Fruit fly (Drosophila melanogaster) whole organism, embryonic: ENCODE results near the gene Pfas.
A peak's percentile ranks its signal among the peaks of the same experiment; 100 is the strongest.

Source experiments
- Atf6 ChIP-seq: fragments of 200-800 bp; sonication (Bioruptor generic); IDR thresholded peaks from 2 replicates; pipeline ENCODE4 v1.3.6; 2022; ENCODE audit warnings: missing biosample characterization, missing genetic modification characterization
- CG10462 ChIP-seq: fragments of 200-800 bp; sonication (Bioruptor generic); optimal IDR thresholded peaks from 2 replicates; lab custom pipeline; 2016; ENCODE audit warnings: missing biosample characterization, missing genetic modification characterization
- CG10543 ChIP-seq: fragments of 200-800 bp; sonication (Bioruptor generic); optimal IDR thresholded peaks from 3 replicates; lab custom pipeline; 2017; ENCODE audit warnings: missing biosample characterization, mild to moderate bottlenecking, missing genetic modification characterization, moderate library complexity
- CG11093 ChIP-seq: fragments of 200-800 bp; sonication (Bioruptor generic); IDR thresholded peaks from 3 replicates; pipeline ENCODE4 v1.3.6; 2022; ENCODE audit warnings: missing biosample characterization, missing genetic modification characterization
- CG11504 ChIP-seq: fragments of 200-800 bp; sonication (Bioruptor generic); optimal IDR thresholded peaks from 3 replicates; lab custom pipeline; 2019; ENCODE audit warnings: missing biosample characterization, mild to moderate bottlenecking, missing genetic modification characterization, moderate library complexity
- CG12155 ChIP-seq: fragments of 200-800 bp; sonication (Bioruptor generic); optimal IDR thresholded peaks from 3 replicates; lab custom pipeline; 2016; ENCODE audit warnings: missing biosample characterization, missing genetic modification characterization
- CG12391 ChIP-seq: fragments of 200-800 bp; sonication (Bioruptor generic); optimal IDR thresholded peaks from 3 replicates; lab custom pipeline; 2018; ENCODE audit warnings: missing biosample characterization, mild to moderate bottlenecking, missing genetic modification characterization, moderate library complexity
- CG12744 ChIP-seq: fragments of 200-800 bp; sonication (Bioruptor generic); optimal IDR thresholded peaks from 2 replicates; lab custom pipeline; 2016; ENCODE audit warnings: missing biosample characterization, missing genetic modification characterization
- CG12769 ChIP-seq: fragments of 200-800 bp; sonication (Bioruptor generic); optimal IDR thresholded peaks from 2 replicates; lab custom pipeline; 2019; ENCODE audit warnings: missing biosample characterization, mild to moderate bottlenecking, missing genetic modification characterization, moderate library complexity
- CG13624 ChIP-seq: fragments of 200-800 bp; sonication (Bioruptor generic); optimal IDR thresholded peaks from 2 replicates; lab custom pipeline; 2016; ENCODE audit warnings: missing biosample characterization, missing genetic modification characterization
- CG17328 ChIP-seq: fragments of 200-800 bp; sonication (Bioruptor generic); IDR thresholded peaks from 2 replicates; pipeline ENCODE4 v1.3.6; 2022; ENCODE audit warnings: missing biosample characterization, missing genetic modification characterization
- CG17361 ChIP-seq: fragments of 200-800 bp; sonication (Bioruptor generic); IDR thresholded peaks from 3 replicates; pipeline ENCODE4 v1.3.6; 2022; ENCODE audit warnings: missing biosample characterization, missing genetic modification characterization
- CG1792 ChIP-seq: fragments of 200-800 bp; sonication (Bioruptor generic); optimal IDR thresholded peaks from 2 replicates; lab custom pipeline; 2016; ENCODE audit warnings: missing biosample characterization, missing genetic modification characterization
- CG18262 ChIP-seq: fragments of 200-800 bp; optimal IDR thresholded peaks from 3 replicates; lab custom pipeline; 2019; ENCODE audit warnings: missing biosample characterization, mild to moderate bottlenecking, missing genetic modification characterization, moderate library complexity
- CG32767 ChIP-seq: fragments of 200-800 bp; sonication (Bioruptor generic); IDR thresholded peaks from 2 replicates; pipeline ENCODE4 v1.3.6; 2022; ENCODE audit warnings: missing biosample characterization, missing genetic modification characterization
- CG4707 ChIP-seq: fragments of 200-800 bp; sonication (Bioruptor generic); optimal IDR thresholded peaks from 2 replicates; lab custom pipeline; 2018; ENCODE audit warnings: missing biosample characterization, mild to moderate bottlenecking, missing genetic modification characterization, moderate library complexity
- CG7357 ChIP-seq: fragments of 200-800 bp; sonication (Bioruptor generic); IDR thresholded peaks from 3 replicates; pipeline ENCODE4 v1.3.6; 2022; ENCODE audit warnings: missing biosample characterization, missing genetic modification characterization
- CG8290 ChIP-seq, 3 experiments: fragments of 200-800 bp; sonication (Bioruptor generic); optimal IDR thresholded peaks; 2 replicates each; lab custom pipeline; 2016 to 2019; ENCODE audit warnings: missing biosample characterization in 3 of 3, missing genetic modification characterization in 3 of 3, mild to moderate bottlenecking in 2 of 3, moderate library complexity in 1 of 3
- CG8765 ChIP-seq: fragments of 200-800 bp; sonication (Bioruptor generic); IDR thresholded peaks from 2 replicates; pipeline ENCODE4 v1.3.6; 2022; ENCODE audit warnings: missing biosample characterization, missing genetic modification characterization
- CG9932 ChIP-seq: fragments of 200-800 bp; sonication (Bioruptor generic); IDR thresholded peaks from 2 replicates; pipeline ENCODE4 v1.3.6; 2022; ENCODE audit warnings: missing biosample characterization, missing genetic modification characterization
- Dbx ChIP-seq: fragments of 200-800 bp; sonication (Bioruptor generic); IDR thresholded peaks from 3 replicates; pipeline ENCODE4 v1.3.6; 2022; ENCODE audit warnings: missing biosample characterization, missing genetic modification characterization
- Fer1 ChIP-seq: fragments of 200-800 bp; sonication (Bioruptor generic); optimal IDR thresholded peaks from 2 replicates; lab custom pipeline; 2017; ENCODE audit warnings: missing biosample characterization, mild to moderate bottlenecking, missing genetic modification characterization
- Hmr ChIP-seq: fragments of 200-800 bp; sonication (Bioruptor generic); optimal IDR thresholded peaks from 3 replicates; lab custom pipeline; 2017; ENCODE audit warnings: mild to moderate bottlenecking, missing biosample characterization, missing genetic modification reagents, missing genetic modification characterization
- Opbp ChIP-seq: fragments of 200-800 bp; sonication (Bioruptor generic); IDR thresholded peaks from 3 replicates; pipeline ENCODE4 v1.3.6; 2022; ENCODE audit warnings: missing biosample characterization, missing genetic modification characterization; ENCODE audit not compliant: partially characterized antibody
- PHDP ChIP-seq: fragments of 200-800 bp; sonication (Bioruptor generic); optimal IDR thresholded peaks from 3 replicates; lab custom pipeline; 2018; ENCODE audit warnings: missing biosample characterization, mild to moderate bottlenecking, missing genetic modification characterization, moderate library complexity
- Rfx ChIP-seq: fragments of 200-800 bp; sonication (Bioruptor generic); IDR thresholded peaks from 2 replicates; pipeline ENCODE4 v1.3.6; 2022; ENCODE audit warnings: missing biosample characterization, missing genetic modification characterization
- Sox102F ChIP-seq: fragments of 200-800 bp; sonication (Bioruptor generic); optimal IDR thresholded peaks from 2 replicates; lab custom pipeline; 2018; ENCODE audit warnings: missing biosample characterization, mild to moderate bottlenecking, missing genetic modification characterization, moderate library complexity
- abd-A ChIP-seq: fragments of 200-800 bp; sonication (Bioruptor generic); optimal IDR thresholded peaks from 3 replicates; lab custom pipeline; 2019; ENCODE audit warnings: missing biosample characterization, mild to moderate bottlenecking, missing genetic modification characterization, moderate library complexity
- bcd ChIP-seq: fragments of 200-800 bp; sonication (Bioruptor generic); optimal IDR thresholded peaks from 2 replicates; lab custom pipeline; 2017; ENCODE audit warnings: missing biosample characterization, mild to moderate bottlenecking, missing genetic modification characterization
- cas ChIP-seq: fragments of 200-800 bp; sonication (Bioruptor generic); IDR thresholded peaks from 2 replicates; pipeline ENCODE4 v1.3.6; 2022; ENCODE audit warnings: missing biosample characterization, missing genetic modification characterization
- caup ChIP-seq: fragments of 200-800 bp; sonication (Bioruptor generic); optimal IDR thresholded peaks from 3 replicates; lab custom pipeline; 2017; ENCODE audit warnings: missing biosample characterization, mild to moderate bottlenecking, missing genetic modification characterization, moderate library complexity; ENCODE audit not compliant: severe bottlenecking
- chinmo ChIP-seq: fragments of 200-800 bp; sonication (Bioruptor generic); IDR thresholded peaks from 4 replicates; pipeline ENCODE4 v1.3.6; 2022; ENCODE audit warnings: missing biosample characterization, missing genetic modification characterization; ENCODE audit not compliant: partially characterized antibody
- cwo ChIP-seq: fragments of 200-800 bp; sonication (Bioruptor generic); optimal IDR thresholded peaks from 3 replicates; lab custom pipeline; 2017; ENCODE audit warnings: missing biosample characterization, missing genetic modification characterization, mild to moderate bottlenecking, moderate library complexity, missing genetic modification reagents
- emc ChIP-seq: fragments of 200-800 bp; sonication (Bioruptor generic); optimal IDR thresholded peaks from 2 replicates; lab custom pipeline; 2016; ENCODE audit warnings: missing biosample characterization, missing genetic modification characterization
- esg ChIP-seq: fragments of 200-800 bp; sonication (Bioruptor generic); conservative IDR thresholded peaks from 2 replicates; pipeline ENCODE4 v1.3.6; 2022; ENCODE audit warnings: missing biosample characterization, missing genetic modification characterization
- exex ChIP-seq: fragments of 200-800 bp; sonication (Bioruptor generic); optimal IDR thresholded peaks from 4 replicates; lab custom pipeline; 2018; ENCODE audit warnings: missing biosample characterization, mild to moderate bottlenecking, missing genetic modification characterization, moderate library complexity
- gem ChIP-seq: fragments of 200-800 bp; sonication (Bioruptor generic); optimal IDR thresholded peaks from 2 replicates; lab custom pipeline; 2019; ENCODE audit warnings: missing biosample characterization, mild to moderate bottlenecking, missing genetic modification characterization, moderate library complexity
- gt ChIP-seq: fragments of 200-800 bp; sonication (Bioruptor generic); IDR thresholded peaks from 2 replicates; pipeline ENCODE4 v1.3.6; 2022; ENCODE audit warnings: missing biosample characterization, missing genetic modification characterization
- hbn ChIP-seq: fragments of 200-800 bp; sonication (Bioruptor generic); IDR thresholded peaks from 2 replicates; pipeline ENCODE4 v1.3.6; 2022; ENCODE audit warnings: missing biosample characterization, missing genetic modification characterization; ENCODE audit not compliant: partially characterized antibody
- ind ChIP-seq: fragments of 200-800 bp; sonication (Bioruptor generic); optimal IDR thresholded peaks from 3 replicates; lab custom pipeline; 2016; ENCODE audit warnings: missing biosample characterization, missing genetic modification characterization
- pita ChIP-seq: fragments of 200-800 bp; sonication (Bioruptor generic); optimal IDR thresholded peaks from 2 replicates; lab custom pipeline; 2017; ENCODE audit warnings: missing biosample characterization, mild to moderate bottlenecking, missing genetic modification characterization
- psq ChIP-seq: fragments of 200-800 bp; sonication (Bioruptor generic); optimal IDR thresholded peaks from 2 replicates; lab custom pipeline; 2017; ENCODE audit warnings: missing biosample characterization, missing genetic modification characterization
- salm ChIP-seq: fragments of 200-800 bp; sonication (Bioruptor generic); optimal IDR thresholded peaks from 2 replicates; lab custom pipeline; 2018; ENCODE audit warnings: missing biosample characterization, mild to moderate bottlenecking, missing genetic modification characterization
- sd ChIP-seq: fragments of 200-800 bp; sonication (Bioruptor generic); optimal IDR thresholded peaks from 3 replicates; lab custom pipeline; 2018; ENCODE audit warnings: missing biosample characterization, mild to moderate bottlenecking, missing genetic modification characterization, moderate library complexity
- sna ChIP-seq: fragments of 200-800 bp; sonication (Bioruptor generic); IDR thresholded peaks from 2 replicates; pipeline ENCODE4 v1.3.6; 2022; ENCODE audit warnings: missing biosample characterization, missing genetic modification characterization; ENCODE audit not compliant: partially characterized antibody
- sug ChIP-seq: fragments of 200-800 bp; optimal IDR thresholded peaks from 2 replicates; lab custom pipeline; 2019; ENCODE audit warnings: missing biosample characterization, mild to moderate bottlenecking, missing genetic modification characterization, moderate library complexity
- zf30C ChIP-seq: fragments of 200-800 bp; sonication (Bioruptor generic); optimal IDR thresholded peaks from 3 replicates; lab custom pipeline; 2018; ENCODE audit warnings: missing biosample characterization, mild to moderate bottlenecking, missing genetic modification characterization

The Pfas gene

DNA sequence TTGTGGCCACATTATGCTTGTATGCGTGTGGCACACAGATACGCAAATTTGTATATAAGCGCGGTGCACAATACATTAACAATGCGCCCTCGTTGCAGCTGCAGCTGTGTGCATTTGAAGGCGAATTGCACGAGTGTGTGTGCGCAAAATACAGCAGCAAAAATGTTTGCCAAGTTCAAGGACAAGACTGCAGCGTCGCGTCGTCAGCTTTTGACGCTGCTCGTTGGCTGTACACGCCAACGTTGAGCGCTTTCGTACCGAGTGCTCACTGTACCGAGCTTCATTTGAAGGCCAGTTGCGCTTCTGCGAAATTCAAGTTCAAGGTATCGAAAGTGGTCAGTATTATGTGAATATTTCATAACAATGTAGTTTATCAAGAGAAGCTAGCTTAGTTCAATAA lies 40.9 kb upstream of the Pfas start (continued):
- TF ChIP-seq emc (GFP tag; lab: Kevin White, UChicago) (no peak), gem (tag; lab: Kevin White, UChicago) (no peak), hbn (GFP tag; lab: Robert Waterston, UW) (no peak)

dm6 chr2L:6085733-6086317 lies 40.0 kb upstream of the Pfas start:
- TF ChIP-seq CG17328 (GFP tag; lab: Robert Waterston, UW) (no peak), CG12391 (tag; lab: Kevin White, UChicago) (no peak), Hmr (GFP tag; lab: Kevin White, UChicago) (peak; percentile 40), CG8765 (GFP tag; lab: Robert Waterston, UW) (no peak), CG9932 (GFP tag; lab: Robert Waterston, UW) (peak; percentile 59; the same call in 1 of the 2 replicates), cwo (GFP tag; lab: Kevin White, UChicago) (peak; percentile 60), CG10462 (GFP tag; lab: Kevin White, UChicago) (no peak), CG10543 (GFP tag; lab: Kevin White, UChicago) (peak; percentile 90), Dbx (GFP tag; lab: Robert Waterston, UW) (peak; percentile 50; the same call in 2 of the 3 replicates), CG13624 (peak; percentile 20), CG12744 (GFP tag; lab: Kevin White, UChicago) (no peak), Fer1 (peak; percentile 31), CG12155 (GFP tag; lab: Kevin White, UChicago) (peak; percentile 23), bcd (GFP tag; lab: Kevin White, UChicago) (no peak), CG32767 (peak; percentile 83), salm (tag; lab: Kevin White, UChicago) (no peak), CG8290 (GFP tag; optimal IDR thresholded peaks at IDR 0.05; lab: Kevin White, UChicago) (no peak), CG8290 (tag; optimal IDR thresholded peaks at IDR 0.05; lab: Kevin White, UChicago) (peak in 1 of 2 experiments; percentile 10), abd-A (tag; lab: Kevin White, UChicago) (peak; percentile 93), CG4707 (GFP tag; lab: Kevin White, UChicago) (no peak), Rfx (GFP tag; lab: Robert Waterston, UW) (peak; percentile 36; the same call in 1 of the 2 replicates), zf30C (GFP tag; lab: Kevin White, UChicago) (no peak), gt (GFP tag; lab: Robert Waterston, UW) (no peak), Atf6 (peak; percentile 13; the same call in 1 of the 2 replicates), psq (no peak), CG18262 (tag; lab: Kevin White, UChicago) (no peak), chinmo (GFP tag; lab: Robert Waterston, UW) (peak; percentile 90; the same call in 3 of the 4 replicates), sug (tag; lab: Kevin White, UChicago) (peak; percentile 41), cas (GFP tag; lab: Robert Waterston, UW) (0 out of 2 replicates have a peak, but pooled peaks have one; percentile 9), Opbp (no peak), caup (GFP tag; lab: Kevin White, UChicago) (peak; percentile 23), CG11093 (GFP tag; lab: Robert Waterston, UW) (no peak), CG12769 (tag; lab: Kevin White, UChicago) (peak; percentile 36), sd (peak; percentile 83), exex (tag; lab: Kevin White, UChicago) (peak; percentile 42), sna (GFP tag; lab: Robert Waterston, UW) (no peak), esg (no peak), CG11504 (no peak), pita (GFP tag; lab: Kevin White, UChicago) (no peak), Sox102F (GFP tag; lab: Kevin White, UChicago) (no peak), PHDP (tag; lab: Kevin White, UChicago) (no peak), CG17361 (GFP tag; lab: Robert Waterston, UW) (no peak), ind (GFP tag; lab: Kevin White, UChicago) (no peak), CG7357 (GFP tag; lab: Robert Waterston, UW) (no peak), CG1792 (GFP tag; lab: Kevin White, UChicago) (no peak)
